Worm (Caenorhabditis elegans) whole organism, L3 larva: ENCODE data around the gene F42G4.2.

Source experiments
- aly-2 ChIP-seq: fragments of 150-350 bp; optimal IDR thresholded peaks from 2 replicates; lab custom pipeline; 2014; ENCODE audit warnings: missing biosample characterization, missing genetic modification characterization
- ceh-28 ChIP-seq: fragments of 150-350 bp; optimal IDR thresholded peaks from 2 replicates; lab custom pipeline; 2014; ENCODE audit warnings: missing biosample characterization, missing genetic modification reagents, missing genetic modification characterization
- fkh-10 ChIP-seq: sonication (generic microtip); optimal IDR thresholded peaks from 2 replicates; lab custom pipeline; 2017; ENCODE audit warnings: missing biosample characterization, missing genetic modification reagents, missing genetic modification characterization
- nhr-11 ChIP-seq: fragments of 150-350 bp; optimal IDR thresholded peaks from 2 replicates; lab custom pipeline; 2014; ENCODE audit warnings: missing biosample characterization, missing genetic modification characterization
- nhr-237 ChIP-seq: fragments of 150-350 bp; optimal IDR thresholded peaks from 2 replicates; lab custom pipeline; 2014; ENCODE audit warnings: missing biosample characterization, missing genetic modification characterization
- snpc-4 ChIP-seq: fragments of 150-350 bp; optimal IDR thresholded peaks from 2 replicates; lab custom pipeline; 2014; ENCODE audit warnings: missing biosample characterization, missing genetic modification characterization
- zag-1 ChIP-seq: fragments of 150-350 bp; optimal IDR thresholded peaks from 2 replicates; lab custom pipeline; 2014; ENCODE audit warnings: missing biosample characterization, missing genetic modification characterization

ce11 chrII:13023518-13023917, 24.2 kb upstream of the F42G4.2 start:
- no peak for TF ChIP-seq aly-2 (tag; lab: Kevin White, UChicago)
- no peak for TF ChIP-seq nhr-237
- no peak for TF ChIP-seq fkh-10
- TF ChIP-seq zag-1 (tag; lab: Kevin White, UChicago), result no peak
- no peak for TF ChIP-seq ceh-28
- TF ChIP-seq snpc-4 (tag; lab: Kevin White, UChicago), result no peak
- TF ChIP-seq nhr-11 (tag; lab: Kevin White, UChicago), result no peak
